Worm (Caenorhabditis elegans) whole organism, L2 larva: ENCODE results near the gene gst-4.

ENCODE experiments used
- F13H6.1 ChIP-seq: sonication (generic microtip); optimal IDR thresholded peaks from 2 replicates; lab custom pipeline; 2016; ENCODE audit warnings: missing genetic modification characterization, missing compliant biosample characterization
- Y55F3AM.14 ChIP-seq: fragments of 200-800 bp; sonication (Bioruptor generic); optimal IDR thresholded peaks from 2 replicates; lab custom pipeline; 2018; ENCODE audit warnings: mild to moderate bottlenecking, missing genetic modification characterization, missing compliant biosample characterization
- ZK546.5 ChIP-seq: sonication (generic microtip); optimal IDR thresholded peaks from 2 replicates; lab custom pipeline; 2017; ENCODE audit warnings: missing biosample characterization, missing genetic modification characterization
- alr-1 ChIP-seq: fragments of 150-350 bp; optimal IDR thresholded peaks from 2 replicates; lab custom pipeline; 2014; ENCODE audit warnings: missing biosample characterization, missing genetic modification characterization
- aly-2 ChIP-seq: fragments of 150-350 bp; optimal IDR thresholded peaks from 2 replicates; lab custom pipeline; 2014; ENCODE audit warnings: missing biosample characterization, missing genetic modification characterization
- ama-1 ChIP-seq: fragments of 150-350 bp; optimal IDR thresholded peaks from 2 replicates; lab custom pipeline; 2018; ENCODE audit warnings: inconsistent platforms
- blmp-1 ChIP-seq: sonication (generic microtip); optimal IDR thresholded peaks from 2 replicates; lab custom pipeline; 2017; ENCODE audit warnings: missing genetic modification characterization, mild to moderate bottlenecking, missing compliant biosample characterization, antibody characterized with exemption, moderate library complexity; ENCODE audit not compliant: insufficient read depth
- ceh-16 ChIP-seq: fragments of 150-350 bp; optimal IDR thresholded peaks from 2 replicates; lab custom pipeline; 2014; ENCODE audit warnings: missing biosample characterization, missing genetic modification characterization
- ceh-82 ChIP-seq: fragments of 150-350 bp; optimal IDR thresholded peaks from 2 replicates; lab custom pipeline; 2014; ENCODE audit warnings: missing biosample characterization, missing genetic modification characterization
- dmd-4 ChIP-seq: sonication (generic microtip); optimal IDR thresholded peaks from 2 replicates; lab custom pipeline; 2017; ENCODE audit warnings: missing biosample characterization, missing genetic modification characterization
- elt-1 ChIP-seq: fragments of 150-350 bp; optimal IDR thresholded peaks from 2 replicates; lab custom pipeline; 2014; ENCODE audit warnings: missing biosample characterization, missing genetic modification characterization
- elt-3 ChIP-seq: sonication (generic microtip); optimal IDR thresholded peaks from 2 replicates; lab custom pipeline; 2017; ENCODE audit warnings: missing biosample characterization, missing genetic modification characterization
- fos-1 ChIP-seq: fragments of 150-350 bp; optimal IDR thresholded peaks from 2 replicates; lab custom pipeline; 2014; ENCODE audit warnings: missing biosample characterization, missing genetic modification characterization
- gmeb-1 ChIP-seq: fragments of 150-350 bp; optimal IDR thresholded peaks from 2 replicates; lab custom pipeline; 2014; ENCODE audit warnings: missing biosample characterization, missing genetic modification characterization
- lin-39 ChIP-seq: fragments of 150-350 bp; optimal IDR thresholded peaks from 2 replicates; lab custom pipeline; 2014; ENCODE audit warnings: missing biosample characterization, missing genetic modification reagents, missing genetic modification characterization
- lsy-2 ChIP-seq, 2 experiments: fragments of 150-350 bp in 1 of 2; sonication (generic microtip) in 1 of 2; optimal IDR thresholded peaks; 2 replicates each; lab custom pipeline; 2014 to 2017; ENCODE audit warnings: missing biosample characterization in 2 of 2, missing genetic modification characterization in 2 of 2
- mab-5 ChIP-seq: fragments of 150-350 bp; optimal IDR thresholded peaks from 2 replicates; lab custom pipeline; 2014; ENCODE audit warnings: missing biosample characterization, missing genetic modification characterization
- mbf-1 ChIP-seq: sonication (generic microtip); optimal IDR thresholded peaks from 2 replicates; lab custom pipeline; 2017; ENCODE audit warnings: missing biosample characterization, missing genetic modification characterization
- mdl-1 ChIP-seq, 2 experiments: fragments of 150-350 bp in 1 of 2; sonication (generic microtip) in 1 of 2; optimal IDR thresholded peaks; 2 replicates each; lab custom pipeline; 2017; ENCODE audit warnings: missing biosample characterization in 2 of 2, missing genetic modification characterization in 2 of 2
- nhr-10 ChIP-seq: sonication (generic microtip); optimal IDR thresholded peaks from 2 replicates; lab custom pipeline; 2017; ENCODE audit warnings: missing biosample characterization, missing genetic modification characterization
- nhr-11 ChIP-seq: fragments of 150-350 bp; optimal IDR thresholded peaks from 2 replicates; lab custom pipeline; 2014; ENCODE audit warnings: missing biosample characterization, missing genetic modification characterization
- nhr-12 ChIP-seq: fragments of 150-350 bp; optimal IDR thresholded peaks from 2 replicates; lab custom pipeline; 2014; ENCODE audit warnings: missing biosample characterization, missing genetic modification characterization
- nhr-129 ChIP-seq: fragments of 150-350 bp; optimal IDR thresholded peaks from 2 replicates; lab custom pipeline; 2014; ENCODE audit warnings: missing biosample characterization, missing genetic modification characterization
- nhr-21 ChIP-seq: fragments of 150-350 bp; optimal IDR thresholded peaks from 2 replicates; lab custom pipeline; 2014; ENCODE audit warnings: missing biosample characterization, missing genetic modification characterization
- nhr-23 ChIP-seq: fragments of 150-350 bp; optimal IDR thresholded peaks from 2 replicates; lab custom pipeline; 2014; ENCODE audit warnings: missing biosample characterization, missing genetic modification reagents, missing genetic modification characterization
- nhr-25 ChIP-seq: fragments of 150-350 bp; sonication (generic microtip); optimal IDR thresholded peaks from 3 replicates; lab custom pipeline; 2014; ENCODE audit warnings: missing biosample characterization, missing genetic modification characterization
- nhr-6 ChIP-seq: fragments of 150-350 bp; optimal IDR thresholded peaks from 2 replicates; lab custom pipeline; 2014; ENCODE audit warnings: missing biosample characterization, missing genetic modification characterization
- nhr-77 ChIP-seq: fragments of 150-350 bp; optimal IDR thresholded peaks from 2 replicates; lab custom pipeline; 2014; ENCODE audit warnings: missing biosample characterization, missing genetic modification characterization
- peb-1 ChIP-seq: fragments of 150-350 bp; optimal IDR thresholded peaks from 2 replicates; lab custom pipeline; 2014; ENCODE audit warnings: missing biosample characterization, missing genetic modification characterization
- sem-4 ChIP-seq: fragments of 150-350 bp; optimal IDR thresholded peaks from 2 replicates; lab custom pipeline; 2014; ENCODE audit warnings: missing biosample characterization, missing genetic modification reagents, missing genetic modification characterization
- sma-3 ChIP-seq: sonication (generic microtip); optimal IDR thresholded peaks from 2 replicates; lab custom pipeline; 2016; ENCODE audit warnings: missing genetic modification reagents, missing genetic modification characterization, missing compliant biosample characterization
- sma-9 ChIP-seq, 2 experiments: fragments of 150-350 bp in 1 of 2; sonication (generic microtip) in 1 of 2; optimal IDR thresholded peaks; 2 replicates each; lab custom pipeline; 2014 to 2016; ENCODE audit warnings: missing genetic modification characterization in 2 of 2, mild to moderate bottlenecking in 1 of 2, missing biosample characterization in 1 of 2, missing compliant biosample characterization in 1 of 2, missing genetic modification reagents in 1 of 2, moderate library complexity in 1 of 2
- snpc-4 ChIP-seq: fragments of 150-350 bp; optimal IDR thresholded peaks from 2 replicates; lab custom pipeline; 2014; ENCODE audit warnings: missing biosample characterization, missing genetic modification characterization
- unc-39 ChIP-seq: fragments of 150-350 bp; optimal IDR thresholded peaks from 2 replicates; lab custom pipeline; 2014; ENCODE audit warnings: missing biosample characterization, missing genetic modification characterization
- unc-55 ChIP-seq: fragments of 150-350 bp; sonication (generic microtip); optimal IDR thresholded peaks from 3 replicates; lab custom pipeline; 2014; ENCODE audit warnings: missing biosample characterization, missing genetic modification reagents, missing genetic modification characterization
- unc-62 ChIP-seq: fragments of 150-350 bp; optimal IDR thresholded peaks from 2 replicates; lab custom pipeline; 2014; ENCODE audit warnings: missing biosample characterization, missing genetic modification reagents, missing genetic modification characterization
- zag-1 ChIP-seq: fragments of 150-350 bp; optimal IDR thresholded peaks from 2 replicates; lab custom pipeline; 2014; ENCODE audit warnings: missing biosample characterization, missing genetic modification characterization
- ztf-1 ChIP-seq: fragments of 200-800 bp; sonication (Bioruptor generic); conservative IDR thresholded peaks from 2 replicates; pipeline ENCODE4 v1.3.6; 2022; ENCODE audit warnings: missing genetic modification characterization, missing compliant biosample characterization
- ztf-4 ChIP-seq: fragments of 150-350 bp; optimal IDR thresholded peaks from 2 replicates; lab custom pipeline; 2014; ENCODE audit warnings: missing biosample characterization, missing genetic modification characterization

Gene gst-4

DNA sequence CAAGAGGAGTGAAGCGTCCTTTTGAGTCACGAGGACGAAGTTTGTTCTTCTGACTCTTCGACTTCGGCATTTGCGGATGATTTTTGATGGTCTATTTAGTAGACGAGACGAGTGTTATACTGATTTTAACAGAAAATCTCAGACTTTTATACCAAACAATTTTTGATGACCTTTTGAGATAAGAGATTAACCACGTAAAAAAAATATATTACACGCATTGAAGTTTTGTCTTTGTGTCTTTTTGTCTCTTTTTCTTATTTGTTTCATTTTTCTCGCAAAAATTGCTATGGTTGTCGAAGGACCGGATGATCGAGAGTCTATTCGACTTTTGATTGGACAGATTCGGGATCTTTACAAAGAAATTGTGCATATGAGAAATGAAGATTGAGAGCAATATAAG lies 30.6 kb upstream of the gst-4 start, which contains the start of gene spch-1:
Gene spch-1, minus strand, starts transcription at position 101 of the 400 bp plus-strand sequence.
- TF ChIP-seq mbf-1 (tag; lab: Kevin White, UChicago) (no peak), F13H6.1 (tag; lab: Kevin White, UChicago) (no peak), blmp-1 (tag; lab: Kevin White, UChicago) (no peak), mdl-1 (tag; optimal IDR thresholded peaks at IDR 0.05; lab: Kevin White, UChicago) (no peak), ztf-4 (tag; lab: Kevin White, UChicago) (no peak), unc-62 (no peak), ceh-82 (tag; lab: Kevin White, UChicago) (no peak), elt-3 (tag; lab: Kevin White, UChicago) (no peak), sma-3 (GFP tag; lab: Kevin White, UChicago) (no peak), lsy-2 (tag; optimal IDR thresholded peaks at IDR 0.05; lab: Kevin White, UChicago) (no peak), zag-1 (tag; lab: Kevin White, UChicago) (no peak), unc-55 (no peak), nhr-11 (tag; lab: Kevin White, UChicago) (no peak), ZK546.5 (tag; lab: Kevin White, UChicago) (no peak), lin-39 (no peak), nhr-23 (tag; lab: Kevin White, UChicago) (no peak), elt-1 (tag; lab: Kevin White, UChicago) (no peak), nhr-25 (tag; lab: Kevin White, UChicago) (no peak)

- TF ChIP-seq dmd-4 (tag; lab: Kevin White, UChicago) = no peak
- TF ChIP-seq sem-4 (tag; lab: Kevin White, UChicago) = no peak
- no peak for TF ChIP-seq nhr-129 (tag; lab: Kevin White, UChicago)
- no peak for TF ChIP-seq nhr-11 (tag; lab: Kevin White, UChicago)
- no peak for TF ChIP-seq nhr-21 (tag; lab: Kevin White, UChicago)
- no peak for TF ChIP-seq nhr-25 (tag; lab: Kevin White, UChicago)
- TF ChIP-seq unc-39 = no peak
- TF ChIP-seq ama-1 = no peak
- TF ChIP-seq aly-2 (tag; lab: Kevin White, UChicago) = no peak
- no peak for TF ChIP-seq ztf-1 (GFP tag; lab: Robert Waterston, UW)
- TF ChIP-seq mbf-1 (tag; lab: Kevin White, UChicago) = no peak
- TF ChIP-seq lin-39 = no peak
- no peak for TF ChIP-seq lsy-2 (tag; optimal IDR thresholded peaks at IDR 0.05; lab: Kevin White, UChicago)
- no peak for TF ChIP-seq mab-5 (tag; lab: Kevin White, UChicago)
- TF ChIP-seq nhr-77 (tag; lab: Kevin White, UChicago) = no peak
- TF ChIP-seq fos-1 (tag; lab: Kevin White, UChicago) = no peak
Observed at ce11 chrIV:10112570-10112969, 29.5 kb upstream of the gst-4 start, which contains the start of gene nsph-3.2. TSS of gene nsph-3.2 (plus strand) at chrIV:10112870.

- TF ChIP-seq nhr-21 (tag; lab: Kevin White, UChicago) (no peak), unc-55 (no peak), gmeb-1 (no peak), ceh-82 (tag; lab: Kevin White, UChicago) (no peak), ceh-16 (tag; lab: Kevin White, UChicago) (no peak), nhr-6 (tag; lab: Kevin White, UChicago) (no peak), unc-62 (no peak), nhr-25 (tag; lab: Kevin White, UChicago) (no peak), snpc-4 (tag; lab: Kevin White, UChicago) (no peak), sma-9 (GFP tag; optimal IDR thresholded peaks at IDR 0.05; lab: Kevin White, UChicago) (no peak), sma-9 (tag; optimal IDR thresholded peaks at IDR 0.05; lab: Kevin White, UChicago) (no peak), dmd-4 (tag; lab: Kevin White, UChicago) (no peak), elt-3 (tag; lab: Kevin White, UChicago) (no peak), F13H6.1 (tag; lab: Kevin White, UChicago) (no peak)
Observed at ce11 chrIV:10115142-10115541, 26.9 kb upstream of the gst-4 start, which contains the start of gene C04G2.10. TSS of gene C04G2.10 (plus strand) at chrIV:10115442.

DNA sequence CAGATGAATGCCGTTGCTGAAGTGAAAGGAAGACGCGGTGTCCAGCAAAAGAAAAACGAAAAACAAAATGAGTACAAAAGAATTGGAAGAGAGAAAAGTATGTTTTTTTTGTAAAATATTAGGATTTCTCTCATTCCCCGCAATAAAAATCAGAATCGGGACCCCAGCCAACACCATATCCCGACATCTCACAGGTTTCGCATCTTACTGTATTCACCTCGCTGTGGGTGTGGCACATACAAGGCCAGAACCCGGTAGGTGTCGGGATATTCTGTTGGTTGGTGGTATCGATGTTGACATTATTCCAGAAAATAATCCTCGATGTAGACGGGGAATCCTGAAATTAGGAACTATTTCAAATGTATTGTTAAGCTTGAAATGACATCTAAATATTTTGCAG lies 25.3 kb upstream of the gst-4 start:
- TF ChIP-seq sem-4 (tag; lab: Kevin White, UChicago) (no peak), mab-5 (tag; lab: Kevin White, UChicago) (no peak), sma-3 (GFP tag; lab: Kevin White, UChicago) (no peak), Y55F3AM.14 (no peak), fos-1 (tag; lab: Kevin White, UChicago) (no peak), mdl-1 (tag; optimal IDR thresholded peaks at IDR 0.05; lab: Kevin White, UChicago) (no peak), alr-1 (tag; lab: Kevin White, UChicago) (no peak), unc-62 (no peak), F13H6.1 (tag; lab: Kevin White, UChicago) (no peak), nhr-12 (tag; lab: Kevin White, UChicago) (no peak), elt-1 (tag; lab: Kevin White, UChicago) (no peak), nhr-25 (tag; lab: Kevin White, UChicago) (no peak), nhr-10 (tag; lab: Kevin White, UChicago) (no peak), peb-1 (tag; lab: Kevin White, UChicago) (no peak), ama-1 (no peak), unc-39 (no peak), zag-1 (tag; lab: Kevin White, UChicago) (no peak)
